Fruit fly (Drosophila melanogaster) whole organism, embryonic: ENCODE results near the gene CG9044.

Source experiments
- Atf-2 ChIP-seq: fragments of 200-800 bp; sonication (Bioruptor generic); optimal IDR thresholded peaks from 2 replicates; lab custom pipeline; 2016; ENCODE audit warnings: missing biosample characterization, missing genetic modification characterization
- Atf6 ChIP-seq: fragments of 200-800 bp; sonication (Bioruptor generic); IDR thresholded peaks from 2 replicates; pipeline ENCODE4 v1.3.6; 2022; ENCODE audit warnings: missing biosample characterization, missing genetic modification characterization
- Bdp1 ChIP-seq: fragments of 200-800 bp; sonication (Bioruptor generic); optimal IDR thresholded peaks from 3 replicates; lab custom pipeline; 2016; ENCODE audit warnings: missing biosample characterization, missing genetic modification characterization
- CG12391 ChIP-seq: fragments of 200-800 bp; sonication (Bioruptor generic); optimal IDR thresholded peaks from 3 replicates; lab custom pipeline; 2018; ENCODE audit warnings: missing biosample characterization, mild to moderate bottlenecking, missing genetic modification characterization, moderate library complexity
- CG13624 ChIP-seq: fragments of 200-800 bp; sonication (Bioruptor generic); optimal IDR thresholded peaks from 2 replicates; lab custom pipeline; 2016; ENCODE audit warnings: missing biosample characterization, missing genetic modification characterization
- CG13775 ChIP-seq: fragments of 200-800 bp; sonication (Bioruptor generic); optimal IDR thresholded peaks from 3 replicates; lab custom pipeline; 2017; ENCODE audit warnings: missing biosample characterization, mild to moderate bottlenecking, missing genetic modification characterization
- CG15479 ChIP-seq: fragments of 200-800 bp; sonication (Bioruptor generic); optimal IDR thresholded peaks from 3 replicates; lab custom pipeline; 2019; ENCODE audit warnings: missing biosample characterization, mild to moderate bottlenecking, missing genetic modification characterization, moderate library complexity
- CG2199 ChIP-seq: fragments of 200-800 bp; sonication (Bioruptor generic); IDR thresholded peaks from 3 replicates; pipeline ENCODE4 v1.3.6; 2022; ENCODE audit warnings: missing biosample characterization, missing genetic modification characterization
- CG30431 ChIP-seq: fragments of 200-800 bp; sonication (Bioruptor generic); optimal IDR thresholded peaks from 2 replicates; lab custom pipeline; 2017; ENCODE audit warnings: missing biosample characterization, missing genetic modification characterization
- CG3847 ChIP-seq: fragments of 200-800 bp; sonication (Bioruptor generic); IDR thresholded peaks from 2 replicates; pipeline ENCODE4 v1.3.6; 2022; ENCODE audit warnings: missing biosample characterization, missing genetic modification characterization
- CG43689 ChIP-seq: fragments of 200-800 bp; sonication (Bioruptor generic); IDR thresholded peaks from 2 replicates; pipeline ENCODE4 v1.3.6; 2022; ENCODE audit warnings: missing biosample characterization, missing genetic modification characterization
- CG4404 ChIP-seq: fragments of 200-800 bp; sonication (Bioruptor generic); IDR thresholded peaks from 2 replicates; pipeline ENCODE4 v1.3.6; 2022; ENCODE audit warnings: missing biosample characterization, missing genetic modification characterization
- CG6765 ChIP-seq: fragments of 200-800 bp; sonication (Bioruptor generic); optimal IDR thresholded peaks from 3 replicates; lab custom pipeline; 2017; ENCODE audit warnings: missing biosample characterization, mild to moderate bottlenecking, missing genetic modification characterization
- CG7556 ChIP-seq: fragments of 200-800 bp; sonication (Bioruptor generic); optimal IDR thresholded peaks from 2 replicates; lab custom pipeline; 2017; ENCODE audit warnings: missing biosample characterization, mild to moderate bottlenecking, missing genetic modification characterization
- CG8478 ChIP-seq: fragments of >200 bp; optimal IDR thresholded peaks from 2 replicates; lab custom pipeline; 2018
- CG8944 ChIP-seq: fragments of 200-800 bp; sonication (Bioruptor generic); optimal IDR thresholded peaks from 3 replicates; lab custom pipeline; 2016; ENCODE audit warnings: missing biosample characterization, missing genetic modification characterization
- CG9727 ChIP-seq: fragments of 200-800 bp; sonication (Bioruptor generic); optimal IDR thresholded peaks from 3 replicates; lab custom pipeline; 2017; ENCODE audit warnings: missing biosample characterization, mild to moderate bottlenecking, missing genetic modification characterization
- CHES-1-like ChIP-seq: fragments of 200-800 bp; sonication (Bioruptor generic); optimal IDR thresholded peaks from 2 replicates; lab custom pipeline; 2016; ENCODE audit warnings: missing biosample characterization, missing genetic modification characterization
- Dp ChIP-seq: fragments of 200-800 bp; sonication (Bioruptor generic); optimal IDR thresholded peaks from 2 replicates; lab custom pipeline; 2018; ENCODE audit warnings: missing biosample characterization, mild to moderate bottlenecking, missing genetic modification characterization, moderate library complexity
- E2f1 ChIP-seq: fragments of 200-800 bp; sonication (Bioruptor generic); IDR thresholded peaks from 2 replicates; pipeline ENCODE4 v1.3.6; 2022; ENCODE audit warnings: missing biosample characterization, missing genetic modification characterization
- Ets65A ChIP-seq: fragments of 200-800 bp; sonication (Bioruptor generic); peaks from one replicate; lab custom pipeline; 2016; ENCODE audit warnings: missing biosample characterization, missing genetic modification characterization
- Ets97D ChIP-seq: fragments of 200-800 bp; sonication (Bioruptor generic); optimal IDR thresholded peaks from 3 replicates; lab custom pipeline; 2016; ENCODE audit warnings: missing biosample characterization, missing genetic modification characterization
- Hr39 ChIP-seq: fragments of >200 bp; optimal IDR thresholded peaks from 2 replicates; lab custom pipeline; 2017
- Kr ChIP-seq: fragments of 200-800 bp; sonication (Bioruptor generic); optimal IDR thresholded peaks from 2 replicates; lab custom pipeline; 2017; ENCODE audit warnings: missing biosample characterization, mild to moderate bottlenecking, missing genetic modification characterization
- Mrtf ChIP-seq: fragments of 200-800 bp; sonication (Bioruptor generic); IDR thresholded peaks from 3 replicates; pipeline ENCODE4 v1.3.6; 2022; ENCODE audit warnings: missing biosample characterization, missing genetic modification characterization
- NFAT ChIP-seq: fragments of 200-800 bp; sonication (Bioruptor generic); IDR thresholded peaks from 2 replicates; pipeline ENCODE4 v1.3.6; 2022; ENCODE audit warnings: missing biosample characterization, missing genetic modification characterization
- Oli ChIP-seq: fragments of 200-800 bp; sonication (Bioruptor generic); optimal IDR thresholded peaks from 2 replicates; lab custom pipeline; 2018; ENCODE audit warnings: missing biosample characterization, mild to moderate bottlenecking, missing genetic modification characterization, moderate library complexity
- Pdp1 ChIP-seq, 2 experiments: fragments of 200-800 bp; sonication (Bioruptor generic); optimal IDR thresholded peaks; 3 replicates each; lab custom pipeline; 2016; ENCODE audit warnings: missing biosample characterization in 2 of 2, missing genetic modification characterization in 2 of 2, mild to moderate bottlenecking in 1 of 2, moderate library complexity in 1 of 2
- Rx ChIP-seq: fragments of 200-800 bp; sonication (Bioruptor generic); IDR thresholded peaks from 2 replicates; pipeline ENCODE4 v1.3.6; 2022; ENCODE audit warnings: missing biosample characterization, missing genetic modification characterization
- Scr ChIP-seq: fragments of 200-800 bp; sonication (Bioruptor generic); IDR thresholded peaks from 2 replicates; pipeline ENCODE4 v1.3.6; 2022; ENCODE audit warnings: missing biosample characterization, missing genetic modification characterization; ENCODE audit not compliant: partially characterized antibody
- Sin3A ChIP-seq: fragments of >200 bp; optimal IDR thresholded peaks from 2 replicates; lab custom pipeline; 2018
- Trl ChIP-seq, 3 experiments: fragments of >200 bp in 2 of 3; fragments of 200-800 bp in 1 of 3; sonication (Bioruptor generic) in 1 of 3; optimal IDR thresholded peaks; 2 replicates in 1 of 3; 3 replicates in 2 of 3; lab custom pipeline; 2016 to 2017; ENCODE audit warnings: missing biosample characterization in 1 of 3, missing genetic modification characterization in 1 of 3
- Vsx1 ChIP-seq: fragments of 200-800 bp; sonication (Bioruptor generic); optimal IDR thresholded peaks from 2 replicates; lab custom pipeline; 2017; ENCODE audit warnings: missing biosample characterization, mild to moderate bottlenecking, missing genetic modification characterization, missing genetic modification reagents
- YL-1 ChIP-seq: fragments of 200-800 bp; sonication (Bioruptor generic); optimal IDR thresholded peaks from 3 replicates; lab custom pipeline; 2017; ENCODE audit warnings: missing biosample characterization, mild to moderate bottlenecking, missing genetic modification characterization
- bab2 ChIP-seq: fragments of 200-800 bp; sonication (Bioruptor generic); optimal IDR thresholded peaks from 2 replicates; lab custom pipeline; 2016; ENCODE audit warnings: missing biosample characterization, missing genetic modification characterization
- croc ChIP-seq: fragments of 200-800 bp; sonication (Bioruptor generic); conservative IDR thresholded peaks from 3 replicates; pipeline ENCODE4 v1.3.6; 2022; ENCODE audit warnings: missing biosample characterization, missing genetic modification characterization
- dati ChIP-seq: fragments of 200-800 bp; sonication (Bioruptor generic); IDR thresholded peaks from 2 replicates; pipeline ENCODE4 v1.3.6; 2022; ENCODE audit warnings: missing biosample characterization, missing genetic modification characterization
- dysf ChIP-seq: fragments of 200-800 bp; sonication (Bioruptor generic); IDR thresholded peaks from 3 replicates; pipeline ENCODE4 v1.3.6; 2022; ENCODE audit warnings: missing biosample characterization, missing genetic modification characterization
- en ChIP-seq: fragments of 200-800 bp; sonication (Bioruptor generic); optimal IDR thresholded peaks from 2 replicates; lab custom pipeline; 2016; ENCODE audit warnings: missing biosample characterization, missing genetic modification characterization
- ham ChIP-seq: fragments of 200-800 bp; sonication (Bioruptor generic); IDR thresholded peaks from 2 replicates; pipeline ENCODE4 v1.3.6; 2022; ENCODE audit warnings: missing biosample characterization, missing genetic modification characterization
- hb ChIP-seq: fragments of 200-800 bp; sonication (Bioruptor generic); IDR thresholded peaks from 3 replicates; pipeline ENCODE4 v1.3.6; 2022; ENCODE audit warnings: missing biosample characterization, missing genetic modification characterization; ENCODE audit not compliant: partially characterized antibody
- hth ChIP-seq: fragments of >200 bp; optimal IDR thresholded peaks from 2 replicates; lab custom pipeline; 2017; ENCODE audit warnings: inconsistent platforms
- jigr1 ChIP-seq: fragments of 200-800 bp; sonication (Bioruptor generic); IDR thresholded peaks from 3 replicates; pipeline ENCODE4 v1.3.6; 2022; ENCODE audit warnings: missing biosample characterization, missing genetic modification characterization
- nau ChIP-seq: fragments of 200-800 bp; sonication (Bioruptor generic); optimal IDR thresholded peaks from 3 replicates; lab custom pipeline; 2017; ENCODE audit warnings: missing biosample characterization, mild to moderate bottlenecking, missing genetic modification characterization, missing genetic modification reagents
- nerfin-2 ChIP-seq: fragments of 200-800 bp; sonication (Bioruptor generic); IDR thresholded peaks from 2 replicates; pipeline ENCODE4 v1.3.6; 2022; ENCODE audit warnings: missing biosample characterization, missing genetic modification characterization; ENCODE audit not compliant: partially characterized antibody
- pb ChIP-seq: fragments of 200-800 bp; sonication (Bioruptor generic); optimal IDR thresholded peaks from 3 replicates; lab custom pipeline; 2016; ENCODE audit warnings: missing biosample characterization, missing genetic modification characterization
- prd ChIP-seq, 3 experiments: fragments of >200 bp in 2 of 3; fragments of 200-800 bp in 1 of 3; sonication (Bioruptor generic) in 1 of 3; optimal IDR thresholded peaks in 2 of 3; IDR thresholded peaks in 1 of 3; 2 replicates in 2 of 3; 3 replicates in 1 of 3; pipeline versions ENCODE4 v1.3.6 to Lab custom; 2017 to 2022; ENCODE audit warnings: missing biosample characterization in 1 of 3, missing genetic modification characterization in 1 of 3
- ranshi ChIP-seq: fragments of 200-800 bp; sonication (Bioruptor generic); IDR thresholded peaks from 2 replicates; pipeline ENCODE4 v1.3.6; 2022; ENCODE audit warnings: missing biosample characterization, missing genetic modification characterization
- salm ChIP-seq: fragments of 200-800 bp; sonication (Bioruptor generic); optimal IDR thresholded peaks from 2 replicates; lab custom pipeline; 2018; ENCODE audit warnings: missing biosample characterization, mild to moderate bottlenecking, missing genetic modification characterization
- sima ChIP-seq: fragments of 200-800 bp; sonication (Bioruptor generic); optimal IDR thresholded peaks from 2 replicates; lab custom pipeline; 2016; ENCODE audit warnings: missing biosample characterization, missing genetic modification characterization
- tll ChIP-seq, 2 experiments: fragments of 200-800 bp in 1 of 2; fragments of >200 bp in 1 of 2; sonication (Bioruptor generic) in 1 of 2; optimal IDR thresholded peaks; 2 replicates each; lab custom pipeline; 2017 to 2019; ENCODE audit warnings: missing biosample characterization in 2 of 2, missing genetic modification characterization in 2 of 2, mild to moderate bottlenecking in 1 of 2, moderate library complexity in 1 of 2

The CG9044 gene

DNA sequence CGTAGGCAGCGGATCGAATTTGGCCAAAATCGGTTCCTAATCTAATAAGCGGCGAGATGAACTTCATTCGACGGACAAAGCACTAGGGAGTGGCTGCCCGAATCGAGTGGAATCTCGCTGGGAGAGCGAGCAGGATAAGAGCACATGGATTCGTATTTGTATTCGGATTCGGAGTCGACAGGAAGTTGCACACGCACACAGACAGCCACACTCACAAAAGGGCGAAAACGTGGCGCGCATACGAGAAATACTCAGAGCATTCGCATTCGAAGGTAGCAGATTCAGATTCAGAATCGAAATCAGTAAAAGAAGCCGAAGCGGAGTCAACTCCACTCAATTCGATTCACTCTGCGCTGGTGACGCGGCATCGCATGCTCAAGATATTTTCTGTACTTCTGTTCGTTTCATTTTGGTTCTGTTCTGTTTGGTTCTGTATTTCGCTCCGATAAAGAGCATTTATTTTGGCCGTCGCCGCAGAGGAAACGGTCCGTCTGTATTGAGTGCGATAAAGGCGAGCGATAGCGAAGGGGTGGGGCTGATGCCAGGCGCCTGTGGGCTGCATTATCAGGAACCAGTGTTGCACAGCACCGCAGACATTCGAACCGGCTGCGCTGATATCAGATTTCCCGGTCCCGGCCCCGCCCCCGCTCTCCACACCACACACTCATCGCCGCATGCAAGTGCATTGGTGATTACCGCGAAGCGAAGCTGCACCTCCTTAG, 29.2 kb downstream of the CG9044 start (continued):
- TF ChIP-seq ranshi (GFP tag; lab: Robert Waterston, UW) (no peak), CHES-1-like (no peak), Pdp1 (GFP tag; optimal IDR thresholded peaks at IDR 0.05; lab: Kevin White, UChicago) (no peak), Ets97D (GFP tag; lab: Kevin White, UChicago) (no peak), CG43689 (GFP tag; lab: Robert Waterston, UW) (no peak), CG2199 (no peak), Rx (GFP tag; lab: Robert Waterston, UW) (no peak), CG8944 (no peak), prd (optimal IDR thresholded peaks at IDR 0.05; lab: Kevin White, UChicago) (no peak), prd (GFP tag; IDR thresholded peaks at IDR 0.05; lab: Robert Waterston, UW) (no peak), YL-1 (GFP tag; lab: Kevin White, UChicago) (no peak), CG15479 (GFP tag; lab: Kevin White, UChicago) (peak; percentile 94), Dp (GFP tag; lab: Kevin White, UChicago) (no peak), CG9727 (no peak), dati (no peak), Ets65A (GFP tag; lab: Kevin White, UChicago) (no peak), Atf-2 (GFP tag; lab: Kevin White, UChicago) (no peak), CG30431 (no peak), CG7556 (no peak), Sin3A (lab: Kevin White, UChicago) (no peak), hth (lab: Kevin White, UChicago) (no peak), Kr (GFP tag; lab: Kevin White, UChicago) (no peak), CG12391 (tag; lab: Kevin White, UChicago) (no peak), salm (tag; lab: Kevin White, UChicago) (no peak), Oli (no peak), Scr (GFP tag; lab: Robert Waterston, UW) (no peak), CG4404 (GFP tag; lab: Robert Waterston, UW) (no peak), CG13624 (GFP tag; lab: Kevin White, UChicago) (no peak), Trl (optimal IDR thresholded peaks at IDR 0.05; lab: Kevin White, UChicago) (peak in 1 of 2 experiments; percentile 21), Trl (GFP tag; optimal IDR thresholded peaks at IDR 0.05; lab: Kevin White, UChicago) (no peak), E2f1 (GFP tag; lab: Robert Waterston, UW) (no peak), croc (no peak), en (GFP tag; lab: Kevin White, UChicago) (no peak), Bdp1 (GFP tag; lab: Kevin White, UChicago) (no peak), Hr39 (lab: Kevin White, UChicago) (no peak), tll (GFP tag; optimal IDR thresholded peaks at IDR 0.05; lab: Kevin White, UChicago) (peak in 1 of 2 experiments; percentile 4), NFAT (GFP tag; lab: Robert Waterston, UW) (no peak), CG6765 (GFP tag; lab: Kevin White, UChicago) (no peak), sima (GFP tag; lab: Kevin White, UChicago) (no peak), Atf6 (no peak), bab2 (GFP tag; lab: Kevin White, UChicago) (no peak), jigr1 (GFP tag; lab: Robert Waterston, UW) (no peak), CG3847 (GFP tag; lab: Robert Waterston, UW) (no peak), CG8478 (lab: Kevin White, UChicago) (peak; percentile 34), ham (GFP tag; lab: Robert Waterston, UW) (no peak), CG13775 (no peak), Vsx1 (GFP tag; lab: Kevin White, UChicago) (no peak), pb (no peak), dysf (GFP tag; lab: Robert Waterston, UW) (no peak), nau (GFP tag; lab: Kevin White, UChicago) (no peak), hb (GFP tag; lab: Robert Waterston, UW) (no peak), nerfin-2 (no peak), Mrtf (GFP tag; lab: Robert Waterston, UW) (no peak)
